Worm (Caenorhabditis elegans): Measurements from ENCODE around the gene nhr-209.

DNA sequence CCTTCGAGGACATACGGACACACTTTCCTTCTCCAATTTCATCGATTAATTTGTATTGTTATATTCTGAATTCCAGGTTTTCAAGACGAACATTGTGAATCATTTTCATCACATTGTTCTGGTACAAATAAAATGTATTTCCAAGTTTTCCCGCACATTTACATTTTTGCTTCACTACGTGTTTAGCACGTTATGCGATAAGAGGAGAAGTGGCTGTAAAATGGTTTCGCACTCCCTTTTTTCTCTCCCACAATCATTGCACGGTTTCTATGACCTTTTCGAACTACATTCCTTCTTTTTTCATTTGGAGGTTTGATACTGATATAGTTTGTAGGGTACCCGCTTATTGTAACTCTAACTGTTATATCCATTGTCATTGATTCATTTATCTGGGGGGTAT is 15.8 kb downstream of the nhr-209 start:
- TF ChIP-seq F26F4.8 (GFP tag; conservative IDR thresholded peaks at IDR 0.05) (no peak), Y48G9A.11 (GFP tag; IDR thresholded peaks at IDR 0.05) (no peak), unc-62 (GFP tag; optimal IDR thresholded peaks at IDR 0.05 in 1 of 2) (no peak), unc-62 (tag; optimal IDR thresholded peaks at IDR 0.05) (no peak), F44E2.7 (GFP tag; IDR thresholded peaks at IDR 0.05) (no peak), Y5F2A.4 (GFP tag; optimal IDR thresholded peaks at IDR 0.05) (no peak), lsy-2 (tag; optimal IDR thresholded peaks at IDR 0.05) (no peak), ZK546.5 (tag; optimal IDR thresholded peaks at IDR 0.05) (no peak), lin-13 (GFP tag; optimal IDR thresholded peaks at IDR 0.05) (no peak), vab-7 (GFP tag; IDR thresholded peaks at IDR 0.05) (no peak), nhr-76 (tag; optimal IDR thresholded peaks at IDR 0.05) (no peak), lin-39 (tag; optimal IDR thresholded peaks at IDR 0.05) (no peak)

Data from whole organism, L4 larva.